Fruit fly (Drosophila melanogaster) whole organism, embryonic: Measurements from ENCODE around the gene CG3301.

Source experiments
- Antp ChIP-seq: fragments of 200-800 bp; sonication (Bioruptor generic); optimal IDR thresholded peaks from 3 replicates; lab custom pipeline; 2016; ENCODE audit warnings: missing biosample characterization, missing genetic modification characterization
- Atf-2 ChIP-seq: fragments of 200-800 bp; sonication (Bioruptor generic); optimal IDR thresholded peaks from 2 replicates; lab custom pipeline; 2016; ENCODE audit warnings: missing biosample characterization, missing genetic modification characterization
- Awh ChIP-seq: fragments of 200-800 bp; sonication (Bioruptor generic); IDR thresholded peaks from 2 replicates; pipeline ENCODE4, ENCODE4 v1.3.6; 2022; ENCODE audit warnings: missing biosample characterization, missing genetic modification characterization
- Bgb ChIP-seq: fragments of 200-800 bp; sonication (Bioruptor generic); IDR thresholded peaks from 2 replicates; pipeline ENCODE4 v1.3.6; 2022; ENCODE audit warnings: missing biosample characterization, missing genetic modification characterization; ENCODE audit not compliant: partially characterized antibody
- CG10267 ChIP-seq: fragments of 200-800 bp; sonication (Bioruptor generic); optimal IDR thresholded peaks from 2 replicates; lab custom pipeline; 2018; ENCODE audit warnings: missing biosample characterization, mild to moderate bottlenecking, missing genetic modification characterization, moderate library complexity
- CG10462 ChIP-seq: fragments of 200-800 bp; sonication (Bioruptor generic); optimal IDR thresholded peaks from 2 replicates; lab custom pipeline; 2016; ENCODE audit warnings: missing biosample characterization, missing genetic modification characterization
- CG13296 ChIP-seq: fragments of 200-800 bp; sonication (Bioruptor generic); optimal IDR thresholded peaks from 3 replicates; lab custom pipeline; 2018; ENCODE audit warnings: missing biosample characterization, mild to moderate bottlenecking, missing genetic modification characterization
- CG13424 ChIP-seq: fragments of 200-800 bp; sonication (Bioruptor generic); optimal IDR thresholded peaks from 2 replicates; lab custom pipeline; 2019; ENCODE audit warnings: missing biosample characterization, mild to moderate bottlenecking, missing genetic modification characterization, moderate library complexity
- CG14050 ChIP-seq: fragments of 200-800 bp; sonication (Bioruptor generic); IDR thresholded peaks from 3 replicates; pipeline ENCODE4 v1.3.6; 2022; ENCODE audit warnings: missing biosample characterization, missing genetic modification characterization
- CG1603 ChIP-seq: fragments of 200-800 bp; sonication (Bioruptor generic); optimal IDR thresholded peaks from 2 replicates; lab custom pipeline; 2019; ENCODE audit warnings: missing biosample characterization, mild to moderate bottlenecking, missing genetic modification characterization, moderate library complexity
- CG16863 ChIP-seq: fragments of 200-800 bp; sonication (Bioruptor generic); optimal IDR thresholded peaks from 3 replicates; lab custom pipeline; 2016; ENCODE audit warnings: missing biosample characterization, missing genetic modification characterization
- CG17328 ChIP-seq: fragments of 200-800 bp; sonication (Bioruptor generic); IDR thresholded peaks from 2 replicates; pipeline ENCODE4 v1.3.6; 2022; ENCODE audit warnings: missing biosample characterization, missing genetic modification characterization
- CG17802 ChIP-seq: fragments of 200-800 bp; sonication (Bioruptor generic); optimal IDR thresholded peaks from 2 replicates; lab custom pipeline; 2018; ENCODE audit warnings: missing biosample characterization, mild to moderate bottlenecking, missing genetic modification characterization, moderate library complexity
- CG2199 ChIP-seq: fragments of 200-800 bp; sonication (Bioruptor generic); IDR thresholded peaks from 3 replicates; pipeline ENCODE4 v1.3.6; 2022; ENCODE audit warnings: missing biosample characterization, missing genetic modification characterization
- CG2875 ChIP-seq: fragments of 200-800 bp; sonication (Bioruptor generic); optimal IDR thresholded peaks from 2 replicates; lab custom pipeline; 2017; ENCODE audit warnings: missing biosample characterization, mild to moderate bottlenecking, missing genetic modification characterization, missing genetic modification reagents
- CG3065 ChIP-seq: fragments of 200-800 bp; sonication (Bioruptor generic); optimal IDR thresholded peaks from 2 replicates; lab custom pipeline; 2016; ENCODE audit warnings: missing biosample characterization, missing genetic modification characterization
- CG42726 ChIP-seq: fragments of 200-800 bp; sonication (Bioruptor generic); IDR thresholded peaks from 2 replicates; pipeline ENCODE4 v1.3.6; 2022; ENCODE audit warnings: missing biosample characterization, missing genetic modification characterization; ENCODE audit not compliant: partially characterized antibody
- CG4404 ChIP-seq: fragments of 200-800 bp; sonication (Bioruptor generic); IDR thresholded peaks from 2 replicates; pipeline ENCODE4 v1.3.6; 2022; ENCODE audit warnings: missing biosample characterization, missing genetic modification characterization
- CG4617 ChIP-seq: fragments of 200-800 bp; sonication (Bioruptor generic); optimal IDR thresholded peaks from 3 replicates; lab custom pipeline; 2016; ENCODE audit warnings: missing biosample characterization, missing genetic modification characterization, borderline replicate concordance
- CG8359 ChIP-seq: fragments of 200-800 bp; sonication (Bioruptor generic); optimal IDR thresholded peaks from 2 replicates; lab custom pipeline; 2017; ENCODE audit warnings: missing biosample characterization, mild to moderate bottlenecking, missing genetic modification characterization, borderline replicate concordance
- CG8388 ChIP-seq: fragments of 200-800 bp; sonication (Bioruptor generic); optimal IDR thresholded peaks from 2 replicates; lab custom pipeline; 2019; ENCODE audit warnings: missing biosample characterization, mild to moderate bottlenecking, missing genetic modification characterization, moderate library complexity
- CkIIα-i1 ChIP-seq: fragments of 200-800 bp; sonication (Bioruptor generic); IDR thresholded peaks from 2 replicates; pipeline ENCODE4 v1.3.6; 2022; ENCODE audit warnings: missing biosample characterization, missing genetic modification characterization
- Doc3 ChIP-seq: fragments of 200-800 bp; sonication (Bioruptor generic); IDR thresholded peaks from 3 replicates; pipeline ENCODE4 v1.3.6; 2022; ENCODE audit warnings: missing biosample characterization, missing genetic modification characterization; ENCODE audit not compliant: partially characterized antibody
- Eip74EF ChIP-seq, 2 experiments: fragments of 200-800 bp in 1 of 2; fragments of >200 bp in 1 of 2; sonication (Bioruptor generic) in 1 of 2; optimal IDR thresholded peaks; 2 replicates each; lab custom pipeline; 2017 to 2019; ENCODE audit warnings: missing biosample characterization in 2 of 2, missing genetic modification characterization in 2 of 2, mild to moderate bottlenecking in 1 of 2, moderate library complexity in 1 of 2
- Fer2 ChIP-seq: fragments of 200-800 bp; sonication (Bioruptor generic); optimal IDR thresholded peaks from 2 replicates; lab custom pipeline; 2018; ENCODE audit warnings: missing biosample characterization, mild to moderate bottlenecking, missing genetic modification characterization, moderate library complexity
- HLH3B ChIP-seq: fragments of 200-800 bp; sonication (Bioruptor generic); IDR thresholded peaks from 2 replicates; pipeline ENCODE4 v1.3.6; 2022; ENCODE audit warnings: missing biosample characterization, missing genetic modification characterization
- HLH54F ChIP-seq: fragments of 200-800 bp; sonication (Bioruptor generic); optimal IDR thresholded peaks from 3 replicates; lab custom pipeline; 2016; ENCODE audit warnings: missing biosample characterization, missing genetic modification characterization
- HmgZ ChIP-seq: fragments of 200-800 bp; sonication (Bioruptor generic); optimal IDR thresholded peaks from 2 replicates; lab custom pipeline; 2018; ENCODE audit warnings: missing biosample characterization, mild to moderate bottlenecking, missing genetic modification characterization
- Hr51 ChIP-seq, 2 experiments: fragments of 200-800 bp; sonication (Bioruptor generic); optimal IDR thresholded peaks; 2 replicates in 1 of 2; 3 replicates in 1 of 2; lab custom pipeline; 2016 to 2018; ENCODE audit warnings: missing biosample characterization in 2 of 2, missing genetic modification characterization in 2 of 2, mild to moderate bottlenecking in 1 of 2, moderate library complexity in 1 of 2
- Mes4 ChIP-seq: fragments of 200-800 bp; sonication (Bioruptor generic); optimal IDR thresholded peaks from 2 replicates; lab custom pipeline; 2016; ENCODE audit warnings: missing biosample characterization, missing genetic modification characterization
- Sox102F ChIP-seq: fragments of 200-800 bp; sonication (Bioruptor generic); optimal IDR thresholded peaks from 2 replicates; lab custom pipeline; 2018; ENCODE audit warnings: missing biosample characterization, mild to moderate bottlenecking, missing genetic modification characterization, moderate library complexity
- Xbp1 ChIP-seq: fragments of 200-800 bp; sonication (Bioruptor generic); optimal IDR thresholded peaks from 3 replicates; lab custom pipeline; 2016; ENCODE audit warnings: missing biosample characterization, mild to moderate bottlenecking, missing genetic modification characterization
- bab2 ChIP-seq: fragments of 200-800 bp; sonication (Bioruptor generic); optimal IDR thresholded peaks from 2 replicates; lab custom pipeline; 2016; ENCODE audit warnings: missing biosample characterization, missing genetic modification characterization
- bbx ChIP-seq: fragments of 200-800 bp; sonication (Bioruptor generic); IDR thresholded peaks from 2 replicates; pipeline ENCODE4 v1.3.6; 2022; ENCODE audit warnings: missing biosample characterization, missing genetic modification characterization; ENCODE audit not compliant: partially characterized antibody
- en ChIP-seq: fragments of 200-800 bp; sonication (Bioruptor generic); optimal IDR thresholded peaks from 2 replicates; lab custom pipeline; 2016; ENCODE audit warnings: missing biosample characterization, missing genetic modification characterization
- eve ChIP-seq, 2 experiments: fragments of >200 bp; optimal IDR thresholded peaks; 2 replicates each; lab custom pipeline; 2017; ENCODE audit warnings: missing biosample characterization in 2 of 2, missing genetic modification characterization in 2 of 2
- fd3F ChIP-seq: fragments of 200-800 bp; sonication (Bioruptor generic); optimal IDR thresholded peaks from 2 replicates; lab custom pipeline; 2018; ENCODE audit warnings: missing biosample characterization, mild to moderate bottlenecking, missing genetic modification characterization, moderate library complexity
- ftz-f1 ChIP-seq: fragments of 200-800 bp; sonication (Bioruptor generic); optimal IDR thresholded peaks from 2 replicates; lab custom pipeline; 2016; ENCODE audit warnings: missing biosample characterization, missing genetic modification characterization
- gsb ChIP-seq: fragments of 200-800 bp; sonication (Bioruptor generic); IDR thresholded peaks from 2 replicates; pipeline ENCODE4 v1.3.6; 2022; ENCODE audit warnings: missing biosample characterization, missing genetic modification characterization
- lab ChIP-seq: fragments of 200-800 bp; sonication (Bioruptor generic); optimal IDR thresholded peaks from 3 replicates; lab custom pipeline; 2017; ENCODE audit warnings: missing biosample characterization, missing genetic modification characterization, mild to moderate bottlenecking, moderate library complexity, missing genetic modification reagents
- nom ChIP-seq: fragments of 200-800 bp; sonication (Bioruptor generic); optimal IDR thresholded peaks from 2 replicates; lab custom pipeline; 2017; ENCODE audit warnings: missing biosample characterization, missing genetic modification characterization, mild to moderate bottlenecking, moderate library complexity, missing genetic modification reagents
- pan ChIP-seq, 4 experiments: fragments of >200 bp in 3 of 4; fragments of 200-800 bp in 1 of 4; sonication (Bioruptor generic) in 1 of 4; optimal IDR thresholded peaks in 3 of 4; IDR thresholded peaks in 1 of 4; 2 replicates each; pipeline versions ENCODE4 v1.3.6 to Lab custom; 2017 to 2022; ENCODE audit warnings: missing biosample characterization in 2 of 4, missing genetic modification characterization in 2 of 4, mixed read lengths in 1 of 4
- phol ChIP-seq: fragments of 200-800 bp; sonication (Bioruptor generic); optimal IDR thresholded peaks from 3 replicates; lab custom pipeline; 2018; ENCODE audit warnings: missing biosample characterization, mild to moderate bottlenecking, missing genetic modification characterization, moderate library complexity
- pum ChIP-seq: fragments of 200-800 bp; sonication (Bioruptor generic); optimal IDR thresholded peaks from 2 replicates; lab custom pipeline; 2016; ENCODE audit warnings: missing biosample characterization, missing genetic modification characterization
- repo ChIP-seq: fragments of 200-800 bp; sonication (Bioruptor generic); optimal IDR thresholded peaks from 2 replicates; lab custom pipeline; 2016; ENCODE audit warnings: missing biosample characterization, missing genetic modification characterization
- salm ChIP-seq: fragments of 200-800 bp; sonication (Bioruptor generic); optimal IDR thresholded peaks from 2 replicates; lab custom pipeline; 2018; ENCODE audit warnings: missing biosample characterization, mild to moderate bottlenecking, missing genetic modification characterization
- sug ChIP-seq: fragments of 200-800 bp; optimal IDR thresholded peaks from 2 replicates; lab custom pipeline; 2019; ENCODE audit warnings: missing biosample characterization, mild to moderate bottlenecking, missing genetic modification characterization, moderate library complexity
- unc-4 ChIP-seq: fragments of 200-800 bp; sonication (Bioruptor generic); IDR thresholded peaks from 2 replicates; pipeline ENCODE4 v1.3.6; 2022; ENCODE audit warnings: missing biosample characterization, missing genetic modification characterization; ENCODE audit not compliant: partially characterized antibody
- zen2 ChIP-seq: fragments of 200-800 bp; sonication (Bioruptor generic); IDR thresholded peaks from 3 replicates; pipeline ENCODE4 v1.3.6; 2022; ENCODE audit warnings: missing biosample characterization, missing genetic modification characterization; ENCODE audit not compliant: partially characterized antibody

Gene CG3301

dm6 chr3R:21288462-21288861 lies 12.4 kb upstream of the CG3301 start (continued):
- TF ChIP-seq Bgb = no peak
- no peak for TF ChIP-seq CG4404
- no peak for TF ChIP-seq gsb (GFP tag; lab: Robert Waterston, UW)
- TF ChIP-seq Atf-2 (GFP tag; lab: Kevin White, UChicago) = no peak
- TF ChIP-seq CG13424 (tag; lab: Kevin White, UChicago) = peak; percentile 13
- TF ChIP-seq CG14050 (GFP tag; lab: Robert Waterston, UW) = no peak
- TF ChIP-seq Sox102F (GFP tag; lab: Kevin White, UChicago) = peak; percentile 23
- no peak for TF ChIP-seq Antp (GFP tag; lab: Kevin White, UChicago)
- TF ChIP-seq CG2875 (GFP tag; lab: Kevin White, UChicago) = no peak
- TF ChIP-seq lab = peak; percentile 39
- TF ChIP-seq zen2 (GFP tag; lab: Robert Waterston, UW) = no peak
- TF ChIP-seq CG10462 (GFP tag; lab: Kevin White, UChicago) = no peak
- TF ChIP-seq CG8388 = no peak
- peak in 1 of 2 experiments; percentile 52 for TF ChIP-seq Hr51 (GFP tag; optimal IDR thresholded peaks at IDR 0.05; lab: Kevin White, UChicago)
- no peak for TF ChIP-seq ftz-f1 (GFP tag; lab: Kevin White, UChicago)
- TF ChIP-seq repo (GFP tag; lab: Kevin White, UChicago) = no peak
- no peak for TF ChIP-seq pan (optimal IDR thresholded peaks at IDR 0.05; lab: Kevin White, UChicago)
- TF ChIP-seq pan (GFP tag; optimal IDR thresholded peaks at IDR 0.05 in 1 of 2, IDR thresholded peaks at IDR 0.05 in 1 of 2) = peak in 1 of 2 experiments; percentile 9
- TF ChIP-seq bbx (GFP tag; lab: Robert Waterston, UW) = no peak
- no peak for TF ChIP-seq CG13296 (GFP tag; lab: Kevin White, UChicago)
- TF ChIP-seq CG2199 (GFP tag; lab: Robert Waterston, UW) = no peak
- TF ChIP-seq phol (tag; lab: Kevin White, UChicago) = peak; percentile 16
- TF ChIP-seq nom (GFP tag; lab: Kevin White, UChicago) = no peak
- TF ChIP-seq CG42726 (GFP tag; lab: Robert Waterston, UW) = no peak
- TF ChIP-seq eve (GFP tag; optimal IDR thresholded peaks at IDR 0.05; lab: Kevin White, UChicago) = no peak
- no peak for TF ChIP-seq Doc3 (GFP tag; lab: Robert Waterston, UW)
- no peak for TF ChIP-seq salm (tag; lab: Kevin White, UChicago)
- no peak for TF ChIP-seq CG3065 (GFP tag; lab: Kevin White, UChicago)
- no peak for TF ChIP-seq CkIIα-i1
- no peak for TF ChIP-seq HmgZ (tag; lab: Kevin White, UChicago)
- TF ChIP-seq fd3F = no peak
- no peak for TF ChIP-seq CG16863 (GFP tag; lab: Kevin White, UChicago)
- no peak for TF ChIP-seq en (GFP tag; lab: Kevin White, UChicago)
- TF ChIP-seq CG17802 = no peak
- no peak for TF ChIP-seq sug (tag; lab: Kevin White, UChicago)
- no peak for TF ChIP-seq Xbp1 (GFP tag; lab: Kevin White, UChicago)
- TF ChIP-seq CG1603 (tag; lab: Kevin White, UChicago) = no peak
- no peak for TF ChIP-seq bab2 (GFP tag; lab: Kevin White, UChicago)
- no peak for TF ChIP-seq CG17328 (GFP tag; lab: Robert Waterston, UW)
- TF ChIP-seq HLH54F (GFP tag; lab: Kevin White, UChicago) = no peak
- TF ChIP-seq Eip74EF (GFP tag; optimal IDR thresholded peaks at IDR 0.05; lab: Kevin White, UChicago) = no peak
- TF ChIP-seq pum (GFP tag; lab: Kevin White, UChicago) = no peak
- no peak for TF ChIP-seq HLH3B (GFP tag; lab: Robert Waterston, UW)
- TF ChIP-seq Awh (GFP tag; lab: Robert Waterston, UW) = no peak
- no peak for TF ChIP-seq CG10267 (tag; lab: Kevin White, UChicago)
- no peak for TF ChIP-seq CG4617 (GFP tag; lab: Kevin White, UChicago)
- TF ChIP-seq Mes4 (GFP tag; lab: Kevin White, UChicago) = no peak
- TF ChIP-seq CG8359 (GFP tag; lab: Kevin White, UChicago) = no peak
- TF ChIP-seq unc-4 (GFP tag; lab: Robert Waterston, UW) = no peak
- no peak for TF ChIP-seq Fer2 (tag; lab: Kevin White, UChicago)
